Worm (Caenorhabditis elegans) whole organism, early embryonic: ENCODE results near the gene lbp-8.

Source experiments
- aly-1 ChIP-seq: sonication (generic microtip); optimal IDR thresholded peaks from 2 replicates; lab custom pipeline; 2016; ENCODE audit warnings: missing genetic modification characterization, missing compliant biosample characterization
- ama-1 ChIP-seq: fragments of 150-350 bp; optimal IDR thresholded peaks from 2 replicates; lab custom pipeline; 2014
- ceh-13 ChIP-seq: fragments of 200-800 bp; sonication (Bioruptor generic); optimal IDR thresholded peaks from 2 replicates; lab custom pipeline; 2018; ENCODE audit warnings: mild to moderate bottlenecking, missing genetic modification characterization, missing compliant biosample characterization
- hmbx-1 ChIP-seq: sonication (generic microtip); optimal IDR thresholded peaks from 2 replicates; lab custom pipeline; 2016; ENCODE audit warnings: mild to moderate bottlenecking, missing genetic modification characterization, missing compliant biosample characterization
- hmg-4 ChIP-seq: fragments of 200-800 bp; sonication (Bioruptor generic); optimal IDR thresholded peaks from 2 replicates; lab custom pipeline; 2018; ENCODE audit warnings: mild to moderate bottlenecking, missing genetic modification characterization, missing compliant biosample characterization
- hnd-1 ChIP-seq: sonication (generic microtip); optimal IDR thresholded peaks from 2 replicates; lab custom pipeline; 2016; ENCODE audit warnings: missing genetic modification characterization, missing compliant biosample characterization
- pes-1 ChIP-seq: fragments of 200-800 bp; sonication (Bioruptor generic); IDR thresholded peaks from 2 replicates; pipeline ENCODE4 v1.3.6; 2022; ENCODE audit warnings: missing genetic modification reagents, missing genetic modification characterization, missing compliant biosample characterization
- scrt-1 ChIP-seq: fragments of 200-800 bp; sonication (Bioruptor generic); IDR thresholded peaks from 2 replicates; pipeline ENCODE4 v1.3.6; 2022; ENCODE audit warnings: missing genetic modification characterization, missing compliant biosample characterization
- sea-1 ChIP-seq: fragments of 200-800 bp; sonication (Bioruptor generic); conservative IDR thresholded peaks from 2 replicates; pipeline ENCODE4 v1.3.6; 2022; ENCODE audit warnings: missing genetic modification characterization, missing compliant biosample characterization
- tbx-11 ChIP-seq: fragments of 200-800 bp; sonication (Bioruptor generic); IDR thresholded peaks from 2 replicates; pipeline ENCODE4 v1.3.6; 2022; ENCODE audit warnings: missing genetic modification characterization, missing compliant biosample characterization
- tra-4 ChIP-seq: sonication (generic microtip); optimal IDR thresholded peaks from 2 replicates; lab custom pipeline; 2017; ENCODE audit warnings: missing genetic modification characterization, missing compliant biosample characterization

- TF ChIP-seq ama-1 (lab: Kevin White, UChicago): no peak
- no peak for TF ChIP-seq pes-1 (GFP tag; lab: Robert Waterston, UW)
- no peak for TF ChIP-seq sea-1 (GFP tag; lab: Robert Waterston, UW)
- TF ChIP-seq hmg-4 (GFP tag; lab: Kevin White, UChicago): no peak
- TF ChIP-seq tra-4: no peak
- TF ChIP-seq tbx-11 (GFP tag; lab: Robert Waterston, UW): no peak
- TF ChIP-seq ceh-13: no peak
- no peak for TF ChIP-seq aly-1 (tag; lab: Kevin White, UChicago)
- TF ChIP-seq hnd-1 (tag; lab: Kevin White, UChicago): no peak
- TF ChIP-seq scrt-1 (GFP tag; lab: Robert Waterston, UW): no peak
- TF ChIP-seq hmbx-1 (tag; lab: Kevin White, UChicago): no peak
Observed at ce11 chrV:13915390-13915789, 24.8 kb downstream of the lbp-8 start, which contains the start of gene gcy-32.
